Fruit fly (Drosophila melanogaster) whole organism, embryonic: ENCODE data around the gene CG31265.
A peak's percentile ranks its signal among the peaks of the same experiment; 100 is the strongest.

ENCODE experiments used
- Blimp-1 ChIP-seq: fragments of 200-800 bp; sonication (Bioruptor generic); optimal IDR thresholded peaks from 3 replicates; lab custom pipeline; 2018; ENCODE audit warnings: missing biosample characterization, missing genetic modification characterization, mild to moderate bottlenecking, moderate library complexity, missing genetic modification reagents
- CG10431 ChIP-seq: fragments of 200-800 bp; sonication (Bioruptor generic); optimal IDR thresholded peaks from 3 replicates; lab custom pipeline; 2018; ENCODE audit warnings: missing biosample characterization, mild to moderate bottlenecking, missing genetic modification characterization
- CG12071 ChIP-seq: fragments of 200-800 bp; sonication (Bioruptor generic); optimal IDR thresholded peaks from 3 replicates; lab custom pipeline; 2018; ENCODE audit warnings: missing biosample characterization, mild to moderate bottlenecking, missing genetic modification characterization
- CG12155 ChIP-seq: fragments of 200-800 bp; sonication (Bioruptor generic); optimal IDR thresholded peaks from 3 replicates; lab custom pipeline; 2016; ENCODE audit warnings: missing biosample characterization, missing genetic modification characterization
- CG14441 ChIP-seq: fragments of 200-800 bp; sonication (Bioruptor generic); IDR thresholded peaks from 2 replicates; pipeline ENCODE4 v1.3.6; 2022; ENCODE audit warnings: missing biosample characterization, missing genetic modification characterization
- CG14965 ChIP-seq: fragments of 200-800 bp; sonication (Bioruptor generic); optimal IDR thresholded peaks from 2 replicates; lab custom pipeline; 2016; ENCODE audit warnings: missing biosample characterization, missing genetic modification characterization, borderline replicate concordance
- CG15696 ChIP-seq: fragments of 200-800 bp; sonication (Bioruptor generic); optimal IDR thresholded peaks from 2 replicates; lab custom pipeline; 2019; ENCODE audit warnings: missing biosample characterization, mild to moderate bottlenecking, missing genetic modification characterization, moderate library complexity
- CG17328 ChIP-seq: fragments of 200-800 bp; sonication (Bioruptor generic); IDR thresholded peaks from 2 replicates; pipeline ENCODE4 v1.3.6; 2022; ENCODE audit warnings: missing biosample characterization, missing genetic modification characterization
- CG2202 ChIP-seq: fragments of 200-800 bp; sonication (Bioruptor generic); optimal IDR thresholded peaks from 2 replicates; lab custom pipeline; 2018; ENCODE audit warnings: missing biosample characterization, mild to moderate bottlenecking, missing genetic modification characterization
- CG30403 ChIP-seq: fragments of 200-800 bp; sonication (Bioruptor generic); optimal IDR thresholded peaks from 3 replicates; lab custom pipeline; 2016; ENCODE audit warnings: missing biosample characterization, missing genetic modification characterization
- CG31388 ChIP-seq: fragments of 200-800 bp; sonication (Bioruptor generic); optimal IDR thresholded peaks from 2 replicates; lab custom pipeline; 2016; ENCODE audit warnings: missing biosample characterization, missing genetic modification characterization
- CG32532 ChIP-seq: fragments of 200-800 bp; sonication (Bioruptor generic); IDR thresholded peaks from 2 replicates; pipeline ENCODE4 v1.3.6; 2022; ENCODE audit warnings: missing biosample characterization, missing genetic modification characterization
- CG32767 ChIP-seq: fragments of 200-800 bp; sonication (Bioruptor generic); IDR thresholded peaks from 2 replicates; pipeline ENCODE4 v1.3.6; 2022; ENCODE audit warnings: missing biosample characterization, missing genetic modification characterization
- CG3281 ChIP-seq: fragments of 200-800 bp; sonication (Bioruptor generic); optimal IDR thresholded peaks from 3 replicates; lab custom pipeline; 2017; ENCODE audit warnings: missing biosample characterization, mild to moderate bottlenecking, missing genetic modification characterization
- CG4854 ChIP-seq: fragments of 200-800 bp; sonication (Bioruptor generic); optimal IDR thresholded peaks from 2 replicates; lab custom pipeline; 2016; ENCODE audit warnings: missing biosample characterization, missing genetic modification characterization, inconsistent platforms
- CG6813 ChIP-seq: fragments of 200-800 bp; sonication (Bioruptor generic); optimal IDR thresholded peaks from 2 replicates; lab custom pipeline; 2017; ENCODE audit warnings: missing biosample characterization, missing genetic modification characterization, mild to moderate bottlenecking, moderate library complexity, missing genetic modification reagents
- Chrac-16 ChIP-seq: fragments of 200-800 bp; sonication (Bioruptor generic); optimal IDR thresholded peaks from 3 replicates; lab custom pipeline; 2016; ENCODE audit warnings: missing biosample characterization, missing genetic modification characterization
- Dek ChIP-seq: fragments of 200-800 bp; sonication (Bioruptor generic); optimal IDR thresholded peaks from 3 replicates; lab custom pipeline; 2019; ENCODE audit warnings: missing biosample characterization, mild to moderate bottlenecking, missing genetic modification characterization, moderate library complexity
- Dip2 ChIP-seq: fragments of 200-800 bp; sonication (Bioruptor generic); IDR thresholded peaks from 2 replicates; pipeline ENCODE4 v1.3.6; 2022; ENCODE audit warnings: missing biosample characterization, missing genetic modification characterization
- Doc2 ChIP-seq: fragments of 200-800 bp; sonication (Bioruptor generic); IDR thresholded peaks from 2 replicates; pipeline ENCODE4 v1.3.6; 2022; ENCODE audit warnings: missing biosample characterization, missing genetic modification characterization
- Dp ChIP-seq: fragments of 200-800 bp; sonication (Bioruptor generic); optimal IDR thresholded peaks from 2 replicates; lab custom pipeline; 2018; ENCODE audit warnings: missing biosample characterization, mild to moderate bottlenecking, missing genetic modification characterization, moderate library complexity
- Ets65A ChIP-seq: fragments of 200-800 bp; sonication (Bioruptor generic); peaks from one replicate; lab custom pipeline; 2016; ENCODE audit warnings: missing biosample characterization, missing genetic modification characterization
- Ets97D ChIP-seq: fragments of 200-800 bp; sonication (Bioruptor generic); optimal IDR thresholded peaks from 3 replicates; lab custom pipeline; 2016; ENCODE audit warnings: missing biosample characterization, missing genetic modification characterization
- Hr51 ChIP-seq, 2 experiments: fragments of 200-800 bp; sonication (Bioruptor generic); optimal IDR thresholded peaks; 2 replicates in 1 of 2; 3 replicates in 1 of 2; lab custom pipeline; 2016 to 2018; ENCODE audit warnings: missing biosample characterization in 2 of 2, missing genetic modification characterization in 2 of 2, mild to moderate bottlenecking in 1 of 2, moderate library complexity in 1 of 2
- Lhr ChIP-seq: fragments of 200-800 bp; sonication (Bioruptor generic); optimal IDR thresholded peaks from 3 replicates; lab custom pipeline; 2017; ENCODE audit warnings: mild to moderate bottlenecking, missing biosample characterization, missing genetic modification reagents, missing genetic modification characterization
- Max ChIP-seq: fragments of 200-800 bp; sonication (Bioruptor generic); optimal IDR thresholded peaks from 2 replicates; lab custom pipeline; 2016; ENCODE audit warnings: missing biosample characterization, mild to moderate bottlenecking, missing genetic modification characterization
- abd-A ChIP-seq: fragments of 200-800 bp; sonication (Bioruptor generic); optimal IDR thresholded peaks from 3 replicates; lab custom pipeline; 2019; ENCODE audit warnings: missing biosample characterization, mild to moderate bottlenecking, missing genetic modification characterization, moderate library complexity
- ara ChIP-seq: fragments of 200-800 bp; sonication (Bioruptor generic); IDR thresholded peaks from 2 replicates; pipeline ENCODE4 v1.3.6; 2022; ENCODE audit warnings: missing biosample characterization, missing genetic modification characterization
- bowl ChIP-seq: fragments of 200-800 bp; sonication (Bioruptor generic); IDR thresholded peaks from 2 replicates; pipeline ENCODE4 v1.3.6; 2022; ENCODE audit warnings: missing biosample characterization, missing genetic modification characterization
- cato ChIP-seq: fragments of 200-800 bp; sonication (Bioruptor generic); optimal IDR thresholded peaks from 2 replicates; lab custom pipeline; 2016; ENCODE audit warnings: missing biosample characterization, missing genetic modification characterization, borderline replicate concordance
- cg ChIP-seq: fragments of 200-800 bp; sonication (Bioruptor generic); optimal IDR thresholded peaks from 3 replicates; lab custom pipeline; 2019; ENCODE audit warnings: missing biosample characterization, mild to moderate bottlenecking, missing genetic modification characterization, moderate library complexity
- chinmo ChIP-seq: fragments of 200-800 bp; sonication (Bioruptor generic); IDR thresholded peaks from 4 replicates; pipeline ENCODE4 v1.3.6; 2022; ENCODE audit warnings: missing biosample characterization, missing genetic modification characterization; ENCODE audit not compliant: partially characterized antibody
- dimm ChIP-seq: fragments of 200-800 bp; sonication (Bioruptor generic); IDR thresholded peaks from 2 replicates; pipeline ENCODE4 v1.3.6; 2022; ENCODE audit warnings: missing biosample characterization, missing genetic modification characterization
- dm ChIP-seq: fragments of 200-800 bp; sonication (Bioruptor generic); optimal IDR thresholded peaks from 3 replicates; lab custom pipeline; 2016; ENCODE audit warnings: missing biosample characterization, missing genetic modification characterization
- fru ChIP-seq: fragments of >200 bp; optimal IDR thresholded peaks from 2 replicates; lab custom pipeline; 2017
- hkb ChIP-seq, 2 experiments: fragments of 200-800 bp in 1 of 2; fragments of >200 bp in 1 of 2; sonication (Bioruptor generic) in 1 of 2; IDR thresholded peaks in 1 of 2; optimal IDR thresholded peaks in 1 of 2; 2 replicates each; pipeline versions ENCODE4 v1.3.6 to Lab custom; 2017 to 2022; ENCODE audit warnings: missing biosample characterization in 1 of 2, missing genetic modification characterization in 1 of 2
- jumu ChIP-seq: fragments of 200-800 bp; sonication (Bioruptor generic); optimal IDR thresholded peaks from 3 replicates; lab custom pipeline; 2016; ENCODE audit warnings: missing biosample characterization, missing genetic modification characterization
- kah ChIP-seq: fragments of 200-800 bp; sonication (Bioruptor generic); optimal IDR thresholded peaks from 2 replicates; lab custom pipeline; 2018; ENCODE audit warnings: missing biosample characterization, mild to moderate bottlenecking, missing genetic modification characterization
- kni ChIP-seq: fragments of 200-800 bp; sonication (Bioruptor generic); optimal IDR thresholded peaks from 3 replicates; lab custom pipeline; 2017; ENCODE audit warnings: mild to moderate bottlenecking, missing biosample characterization, missing genetic modification reagents, missing genetic modification characterization
- lbe ChIP-seq: fragments of 200-800 bp; sonication (Bioruptor generic); optimal IDR thresholded peaks from 2 replicates; lab custom pipeline; 2016; ENCODE audit warnings: missing biosample characterization, mild to moderate bottlenecking, missing genetic modification characterization
- maf-S ChIP-seq: fragments of 200-800 bp; sonication (Bioruptor generic); optimal IDR thresholded peaks from 2 replicates; lab custom pipeline; 2016; ENCODE audit warnings: missing biosample characterization, missing genetic modification characterization
- mam ChIP-seq: fragments of 200-800 bp; sonication (Bioruptor generic); optimal IDR thresholded peaks from 3 replicates; lab custom pipeline; 2016; ENCODE audit warnings: missing biosample characterization, missing genetic modification characterization
- nmo ChIP-seq: fragments of 200-800 bp; sonication (Bioruptor generic); optimal IDR thresholded peaks from 2 replicates; lab custom pipeline; 2018; ENCODE audit warnings: missing biosample characterization, mild to moderate bottlenecking, missing genetic modification characterization, moderate library complexity
- nom ChIP-seq: fragments of 200-800 bp; sonication (Bioruptor generic); optimal IDR thresholded peaks from 2 replicates; lab custom pipeline; 2017; ENCODE audit warnings: missing biosample characterization, missing genetic modification characterization, mild to moderate bottlenecking, moderate library complexity, missing genetic modification reagents
- pan ChIP-seq, 4 experiments: fragments of >200 bp in 3 of 4; fragments of 200-800 bp in 1 of 4; sonication (Bioruptor generic) in 1 of 4; optimal IDR thresholded peaks in 3 of 4; IDR thresholded peaks in 1 of 4; 2 replicates each; pipeline versions ENCODE4 v1.3.6 to Lab custom; 2017 to 2022; ENCODE audit warnings: missing biosample characterization in 2 of 4, missing genetic modification characterization in 2 of 4, mixed read lengths in 1 of 4
- peb ChIP-seq: fragments of 200-800 bp; sonication (Bioruptor generic); IDR thresholded peaks from 2 replicates; pipeline ENCODE4 v1.3.6; 2022; ENCODE audit warnings: missing biosample characterization, missing genetic modification characterization
- scrt ChIP-seq: fragments of 200-800 bp; sonication (Bioruptor generic); optimal IDR thresholded peaks from 2 replicates; lab custom pipeline; 2018; ENCODE audit warnings: missing biosample characterization, mild to moderate bottlenecking, missing genetic modification characterization, moderate library complexity
- sim ChIP-seq: fragments of 200-800 bp; sonication (Bioruptor generic); IDR thresholded peaks from 2 replicates; pipeline ENCODE4 v1.3.6; 2022; ENCODE audit warnings: missing biosample characterization, missing genetic modification characterization
- twi ChIP-seq: fragments of 200-800 bp; optimal IDR thresholded peaks from 2 replicates; lab custom pipeline; 2019; ENCODE audit warnings: missing biosample characterization, mild to moderate bottlenecking, missing genetic modification characterization, moderate library complexity
- yki ChIP-seq: fragments of >200 bp; optimal IDR thresholded peaks from 3 replicates; lab custom pipeline; 2018

Gene CG31265

dm6 chr3R:17149080-17149746, 21.2 kb downstream of the CG31265 start, which contains the start of the genes m-cup and Det (continued):
- TF ChIP-seq CG3281 (no peak), dimm (GFP tag; lab: Robert Waterston, UW) (no peak), dm (no peak), peb (GFP tag; lab: Robert Waterston, UW) (no peak), bowl (GFP tag; lab: Robert Waterston, UW) (no peak), yki (lab: Kevin White, UChicago) (no peak), Ets97D (GFP tag; lab: Kevin White, UChicago) (peak; percentile 50), cato (GFP tag; lab: Kevin White, UChicago) (no peak), CG15696 (tag; lab: Kevin White, UChicago) (peak; percentile 21), cg (GFP tag; lab: Kevin White, UChicago) (no peak), pan (optimal IDR thresholded peaks at IDR 0.05; lab: Kevin White, UChicago) (no peak), pan (GFP tag; optimal IDR thresholded peaks at IDR 0.05 in 1 of 2, IDR thresholded peaks at IDR 0.05 in 1 of 2) (peak in 1 of 2 experiments; percentile 33), CG32767 (GFP tag; lab: Robert Waterston, UW) (no peak), ara (GFP tag; lab: Robert Waterston, UW) (no peak), Chrac-16 (GFP tag; lab: Kevin White, UChicago) (no peak), jumu (no peak), nom (GFP tag; lab: Kevin White, UChicago) (no peak), CG17328 (GFP tag; lab: Robert Waterston, UW) (no peak), CG30403 (GFP tag; lab: Kevin White, UChicago) (peak; percentile 2), CG10431 (GFP tag; lab: Kevin White, UChicago) (no peak), CG4854 (no peak), Dp (peak; percentile 82), twi (tag; lab: Kevin White, UChicago) (no peak), CG6813 (GFP tag; lab: Kevin White, UChicago) (no peak), abd-A (tag; lab: Kevin White, UChicago) (no peak), Max (GFP tag; lab: Kevin White, UChicago) (no peak), Doc2 (GFP tag; lab: Robert Waterston, UW) (no peak), CG12071 (GFP tag; lab: Kevin White, UChicago) (no peak), kni (GFP tag; lab: Kevin White, UChicago) (no peak), CG2202 (tag; lab: Kevin White, UChicago) (no peak), CG32532 (GFP tag; lab: Robert Waterston, UW) (0 out of 2 replicates have a peak, but pooled peaks have one; percentile 7), lbe (GFP tag; lab: Kevin White, UChicago) (no peak), Dip2 (GFP tag; lab: Robert Waterston, UW) (no peak), CG14441 (no peak), kah (no peak), chinmo (GFP tag; lab: Robert Waterston, UW) (no peak), CG12155 (GFP tag; lab: Kevin White, UChicago) (no peak), scrt (GFP tag; lab: Kevin White, UChicago) (no peak), nmo (peak; percentile 60), Ets65A (GFP tag; lab: Kevin White, UChicago) (peak; percentile 6), Blimp-1 (GFP tag; lab: Kevin White, UChicago) (no peak), maf-S (GFP tag; lab: Kevin White, UChicago) (no peak), Lhr (GFP tag; lab: Kevin White, UChicago) (peak; percentile 49), fru (no peak), hkb (optimal IDR thresholded peaks at IDR 0.05; lab: Kevin White, UChicago) (peak; percentile 80), hkb (GFP tag; IDR thresholded peaks at IDR 0.05; lab: Robert Waterston, UW) (no peak), CG31388 (no peak), Dek (tag; lab: Kevin White, UChicago) (no peak), Hr51 (GFP tag; optimal IDR thresholded peaks at IDR 0.05; lab: Kevin White, UChicago) (no peak), sim (GFP tag; lab: Robert Waterston, UW) (no peak), mam (GFP tag; lab: Kevin White, UChicago) (no peak), CG14965 (GFP tag; lab: Kevin White, UChicago) (no peak)
